Worm (Caenorhabditis elegans): ENCODE data around the gene nos-2.

nos-2 gene

DNA sequence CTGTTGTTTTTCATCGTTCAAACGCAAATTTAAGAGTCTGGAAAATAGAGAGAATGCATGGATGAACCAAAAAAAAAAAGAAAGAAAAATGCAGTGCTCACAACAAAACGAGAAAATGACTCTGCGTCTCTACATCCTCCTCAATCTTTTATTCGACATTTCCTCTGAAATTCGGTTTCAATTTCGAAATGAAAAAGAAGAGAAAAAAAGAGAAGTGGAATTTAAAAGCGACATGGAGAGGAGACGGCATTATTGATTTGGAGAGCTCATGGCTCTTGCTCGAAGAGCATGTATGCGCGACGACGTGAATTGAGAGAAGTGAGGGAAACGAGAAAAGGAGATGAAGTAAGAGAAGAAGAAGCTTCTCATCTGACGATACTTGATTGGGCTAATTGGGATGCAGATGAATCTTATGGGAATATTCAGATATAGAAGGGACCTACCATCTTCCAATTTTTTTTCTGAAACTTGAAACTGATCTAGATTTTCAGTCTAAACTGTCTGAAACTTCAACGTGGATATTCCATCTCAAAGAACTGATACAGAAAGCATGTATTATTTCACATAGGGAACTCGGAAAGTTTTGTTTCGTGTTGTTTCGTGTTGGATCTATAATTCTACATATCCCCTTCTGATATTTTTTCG lies 45.7 kb downstream of the nos-2 start:
- TF ChIP-seq ztf-11 (tag; optimal IDR thresholded peaks at IDR 0.05): no peak
- peak; percentile 59 for TF ChIP-seq ces-1 (GFP tag; optimal IDR thresholded peaks at IDR 0.05)

DNA sequence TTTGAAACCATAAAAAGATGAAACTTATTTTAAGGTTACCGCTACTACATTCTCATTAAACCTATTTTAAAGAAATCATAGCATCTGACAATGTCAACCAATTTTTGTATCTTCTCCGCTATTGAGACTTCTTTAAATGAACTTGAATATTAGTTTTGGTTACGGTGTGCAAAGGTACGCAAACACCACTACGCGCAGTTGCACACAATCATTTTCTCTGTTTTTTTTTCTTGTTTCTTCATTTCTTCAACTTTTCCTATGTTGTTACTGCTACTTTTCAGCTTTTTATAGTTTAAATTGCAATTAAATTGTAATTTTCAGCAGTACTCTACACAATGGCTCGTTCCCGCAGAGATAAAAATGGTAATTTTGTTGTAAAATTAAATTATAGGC lies 46.2 kb downstream of the nos-2 start, which contains the start of gene F10E7.5:
TSS of gene F10E7.5 (plus strand) at position 322 of the 393 bp plus-strand sequence.
- TF ChIP-seq M03D4.4 (tag; optimal IDR thresholded peaks at IDR 0.05) (no peak), unc-120 (tag; optimal IDR thresholded peaks at IDR 0.05; ENCODE audit: poor library complexity, severe bottlenecking) (peak; percentile 22), lin-13 (tag; optimal IDR thresholded peaks at IDR 0.05) (peak; percentile 57), lsy-2 (tag; optimal IDR thresholded peaks at IDR 0.05) (peak; percentile 98), nhr-237 (tag; optimal IDR thresholded peaks at IDR 0.05) (peak; percentile 37), ceh-83 (GFP tag; optimal IDR thresholded peaks at IDR 0.05) (peak; percentile 14), ztf-11 (tag; optimal IDR thresholded peaks at IDR 0.05) (no peak), unc-62 (GFP tag; optimal IDR thresholded peaks at IDR 0.05) (peak; percentile 3), mep-1 (tag; optimal IDR thresholded peaks at IDR 0.05) (peak; percentile 24)

DNA sequence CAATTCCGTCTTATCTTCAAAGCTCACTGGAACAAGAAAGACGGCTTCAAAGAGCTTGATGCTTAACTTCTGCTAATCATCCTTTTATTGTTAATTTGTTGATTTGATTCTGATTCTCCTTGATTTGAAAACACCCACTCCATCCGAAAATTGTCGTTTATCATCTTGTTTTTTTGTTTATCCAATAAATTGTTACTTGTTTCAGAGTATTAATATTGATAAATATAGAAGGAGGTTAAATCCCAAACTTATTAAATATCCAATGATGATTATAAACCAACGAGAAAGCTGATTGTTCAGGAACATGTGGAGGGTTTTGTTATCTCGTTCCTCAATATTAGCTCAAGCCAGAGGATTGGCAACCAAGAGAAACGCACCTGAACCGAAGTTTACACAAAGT lies 47.4 kb downstream of the nos-2 start, which contains the start of gene F10E7.6:
TSS of gene F10E7.6 (plus strand) at position 301 of the 400 bp plus-strand sequence.
- no peak for TF ChIP-seq blmp-1 (tag; optimal IDR thresholded peaks at IDR 0.05)

DNA sequence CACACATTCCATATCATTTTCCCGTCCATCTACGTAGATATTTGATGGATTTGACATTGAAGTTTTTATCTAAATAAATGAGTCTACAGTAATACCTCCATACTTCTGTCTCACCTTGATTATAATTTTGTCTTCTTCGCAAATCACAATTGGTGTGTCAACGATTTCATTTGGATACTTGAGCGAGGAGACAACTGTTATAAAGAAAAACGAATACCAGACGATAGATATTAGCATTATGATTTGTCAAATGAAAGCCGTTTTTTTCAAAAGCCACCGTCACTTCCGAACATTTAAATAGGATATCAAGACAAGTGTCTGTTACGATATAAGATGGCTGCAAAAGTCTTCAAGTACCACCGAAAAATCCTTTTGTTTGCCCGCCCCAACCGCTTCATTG lies 50.2 kb downstream of the nos-2 start, which contains the start of gene cutl-5:
TSS of gene cutl-5 (minus strand) at position 269 of the 400 bp plus-strand sequence.
- TF ChIP-seq unc-120 (tag; optimal IDR thresholded peaks at IDR 0.05; ENCODE audit: poor library complexity, severe bottlenecking): no peak
- TF ChIP-seq hlh-1 (tag; optimal IDR thresholded peaks at IDR 0.05): no peak
- TF ChIP-seq cnd-1 (tag; optimal IDR thresholded peaks at IDR 0.05): no peak
- no peak for TF ChIP-seq flh-1 (GFP tag; optimal IDR thresholded peaks at IDR 0.05)
- no peak for TF ChIP-seq lin-13 (tag; optimal IDR thresholded peaks at IDR 0.05)
- no peak for TF ChIP-seq elt-1 (tag; optimal IDR thresholded peaks at IDR 0.05; ENCODE audit: borderline replicate concordance, insufficient read depth)
- no peak for TF ChIP-seq tbx-8 (GFP tag; optimal IDR thresholded peaks at IDR 0.05)
- TF ChIP-seq mab-5 (tag; optimal IDR thresholded peaks at IDR 0.05): no peak
- TF ChIP-seq snpc-4 (tag; optimal IDR thresholded peaks at IDR 0.05): no peak
- TF ChIP-seq ceh-43 (GFP tag; optimal IDR thresholded peaks at IDR 0.05): no peak
- no peak for TF ChIP-seq lin-32 (GFP tag; optimal IDR thresholded peaks at IDR 0.05)
- no peak for TF ChIP-seq nhr-76 (tag; optimal IDR thresholded peaks at IDR 0.05)
- TF ChIP-seq sptf-1 (tag; optimal IDR thresholded peaks at IDR 0.05): no peak
- TF ChIP-seq blmp-1 (tag; optimal IDR thresholded peaks at IDR 0.05): no peak
- no peak for TF ChIP-seq ham-2 (GFP tag; optimal IDR thresholded peaks at IDR 0.05)

DNA sequence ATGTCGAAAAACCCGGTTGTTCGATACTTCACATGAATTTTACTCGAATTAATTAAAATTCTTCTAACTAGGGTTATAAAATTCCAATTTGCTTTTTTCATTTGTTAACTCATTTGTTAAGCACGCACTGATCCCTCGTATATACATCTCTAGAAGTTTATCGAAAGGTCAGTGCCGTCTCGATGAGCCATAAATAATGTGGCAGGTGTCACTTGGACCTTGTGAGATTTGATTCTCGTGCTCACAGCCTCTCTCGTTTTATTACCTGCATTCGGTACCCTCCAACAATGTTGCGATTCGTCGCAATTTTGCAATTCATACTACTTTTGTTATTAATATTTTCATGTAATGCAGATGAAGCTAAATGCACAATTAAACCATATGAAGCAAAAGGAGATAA lies 50.9 kb downstream of the nos-2 start, which contains the start of gene spon-1:
TSS of gene spon-1 (plus strand) at position 208 of the 400 bp plus-strand sequence.
- no peak for TF ChIP-seq mls-2 (tag; optimal IDR thresholded peaks at IDR 0.05)
- TF ChIP-seq ceh-43 (GFP tag; optimal IDR thresholded peaks at IDR 0.05): no peak
- TF ChIP-seq unc-62 (GFP tag; optimal IDR thresholded peaks at IDR 0.05): peak; percentile 54
- peak; percentile 46 for TF ChIP-seq nhr-2 (tag; optimal IDR thresholded peaks at IDR 0.05)
- no peak for TF ChIP-seq mab-5 (tag; optimal IDR thresholded peaks at IDR 0.05)
- TF ChIP-seq ceh-39 (tag; optimal IDR thresholded peaks at IDR 0.05): no peak
- TF ChIP-seq unc-120 (tag; optimal IDR thresholded peaks at IDR 0.05; ENCODE audit: poor library complexity, severe bottlenecking): peak; percentile 14
- no peak for TF ChIP-seq snpc-4 (tag; optimal IDR thresholded peaks at IDR 0.05)
- TF ChIP-seq flh-1 (GFP tag; optimal IDR thresholded peaks at IDR 0.05): no peak
- peak; percentile 73 for TF ChIP-seq hlh-1 (tag; optimal IDR thresholded peaks at IDR 0.05)

Measured in whole organism, mixed stage, embryonic.